Worm (Caenorhabditis elegans): ENCODE data around the gene srap-1.

- no peak for TF ChIP-seq elt-3 (tag; optimal IDR thresholded peaks at IDR 0.05)
- TF ChIP-seq mep-1 (tag; optimal IDR thresholded peaks at IDR 0.05), result no peak
- TF ChIP-seq mls-2 (tag; optimal IDR thresholded peaks at IDR 0.05), result no peak
Measured at ce11 chrII:11181250-11181704, 21.7 kb upstream of the srap-1 start, which contains the start of gene bigr-1.

Data from whole organism, mixed stage, embryonic.